Fruit fly (Drosophila melanogaster): ENCODE data around the gene CG14671.

Gene CG14671

dm6 chr3R:5517002-5517875 is 47.4 kb downstream of the CG14671 start, which contains the start of gene Itpr (continued):
- TF ChIP-seq CG9609 (GFP tag; optimal IDR thresholded peaks at IDR 0.05), result no peak
- TF ChIP-seq tx (GFP tag; optimal IDR thresholded peaks at IDR 0.05), result no peak
- no peak for TF ChIP-seq Hand (GFP tag; optimal IDR thresholded peaks at IDR 0.05)
- peak; percentile 32 for TF ChIP-seq CG8281 (tag; optimal IDR thresholded peaks at IDR 0.05)
- TF ChIP-seq CG17186 (GFP tag; optimal IDR thresholded peaks at IDR 0.05), result no peak
- no peak for TF ChIP-seq CG15601 (tag; optimal IDR thresholded peaks at IDR 0.05)
- peak; percentile 55 for TF ChIP-seq HLHmδ (GFP tag; optimal IDR thresholded peaks at IDR 0.05)
- TF ChIP-seq CG13287 (GFP tag; IDR thresholded peaks at IDR 0.05; ENCODE audit: partially characterized antibody), result peak; percentile 49; the same call in 1 of the 2 replicates
- no peak for TF ChIP-seq Ets65A (GFP tag)
- TF ChIP-seq hb (GFP tag; IDR thresholded peaks at IDR 0.05; ENCODE audit: partially characterized antibody), result 0 out of 3 replicates have a peak, but pooled peaks have one; percentile 45
- TF ChIP-seq Bgb (GFP tag; IDR thresholded peaks at IDR 0.05; ENCODE audit: partially characterized antibody), result peak; percentile 53; the same call in 1 of the 2 replicates
- no peak for TF ChIP-seq PHDP (tag; optimal IDR thresholded peaks at IDR 0.05)
- peak; percentile 2 for TF ChIP-seq scrt (GFP tag; optimal IDR thresholded peaks at IDR 0.05)
- TF ChIP-seq B-H2 (GFP tag; optimal IDR thresholded peaks at IDR 0.05), result no peak
- no peak for TF ChIP-seq jigr1 (GFP tag; IDR thresholded peaks at IDR 0.05)
- no peak for TF ChIP-seq CG12104 (GFP tag; optimal IDR thresholded peaks at IDR 0.05)
- TF ChIP-seq CG33213 (GFP tag; optimal IDR thresholded peaks at IDR 0.05), result no peak
- no peak for TF ChIP-seq CG3281 (GFP tag; optimal IDR thresholded peaks at IDR 0.05)
- no peak for TF ChIP-seq Dip3 (GFP tag; optimal IDR thresholded peaks at IDR 0.05)
- no peak for TF ChIP-seq CG12942 (GFP tag; optimal IDR thresholded peaks at IDR 0.05)
- TF ChIP-seq sim (GFP tag; IDR thresholded peaks at IDR 0.05), result no peak
- peak; percentile 59 for TF ChIP-seq kni (GFP tag; optimal IDR thresholded peaks at IDR 0.05)
- no peak for TF ChIP-seq CG9876 (GFP tag; optimal IDR thresholded peaks at IDR 0.05)
- no peak for TF ChIP-seq Gug (GFP tag; IDR thresholded peaks at IDR 0.05)
- TF ChIP-seq H2.0 (GFP tag; IDR thresholded peaks at IDR 0.05), result no peak
- TF ChIP-seq CG11504 (tag; optimal IDR thresholded peaks at IDR 0.05), result no peak
- TF ChIP-seq CG2875 (GFP tag; optimal IDR thresholded peaks at IDR 0.05), result peak; percentile 25
- no peak for TF ChIP-seq oc (tag; optimal IDR thresholded peaks at IDR 0.05)
- TF ChIP-seq fd3F (GFP tag; optimal IDR thresholded peaks at IDR 0.05), result no peak
- no peak for TF ChIP-seq CG31224 (GFP tag; IDR thresholded peaks at IDR 0.05)
- no peak for TF ChIP-seq sisA (GFP tag; IDR thresholded peaks at IDR 0.05)
- TF ChIP-seq kah (GFP tag; optimal IDR thresholded peaks at IDR 0.05), result peak; percentile 98
- no peak for TF ChIP-seq CG43689 (GFP tag; IDR thresholded peaks at IDR 0.05)
- TF ChIP-seq Hr3 (GFP tag; optimal IDR thresholded peaks at IDR 0.05), result no peak
- TF ChIP-seq CG11696 (GFP tag; IDR thresholded peaks at IDR 0.05), result peak; percentile 55; the same call in 1 of the 2 replicates
- no peak for TF ChIP-seq CG8944 (GFP tag; optimal IDR thresholded peaks at IDR 0.05)
- TF ChIP-seq ken (GFP tag; IDR thresholded peaks at IDR 0.05), result no peak
- no peak for TF ChIP-seq Nf-YC (tag; optimal IDR thresholded peaks at IDR 0.05)
- no peak for TF ChIP-seq ttk (GFP tag; IDR thresholded peaks at IDR 0.05)
- TF ChIP-seq CG18262 (tag; optimal IDR thresholded peaks at IDR 0.05), result no peak
- no peak for TF ChIP-seq Sox100B (GFP tag; optimal IDR thresholded peaks at IDR 0.05)
- TF ChIP-seq ewg (GFP tag; optimal IDR thresholded peaks at IDR 0.05), result no peak
- TF ChIP-seq CG18476 (GFP tag; optimal IDR thresholded peaks at IDR 0.05), result no peak
- TF ChIP-seq Elba2 (GFP tag; optimal IDR thresholded peaks at IDR 0.05), result peak; percentile 75
- no peak for TF ChIP-seq chm (GFP tag; IDR thresholded peaks at IDR 0.05)
- no peak for TF ChIP-seq CG10147 (GFP tag; optimal IDR thresholded peaks at IDR 0.05)
- TF ChIP-seq MESR4 (GFP tag; optimal IDR thresholded peaks at IDR 0.05), result peak; percentile 41
- TF ChIP-seq CG3163 (GFP tag; optimal IDR thresholded peaks at IDR 0.05), result no peak
- TF ChIP-seq CG12071 (GFP tag; optimal IDR thresholded peaks at IDR 0.05), result no peak
